Worm (Caenorhabditis elegans) whole organism, L2 larva: ENCODE data around the gene F35E8.1.

ENCODE experiments used
- F13H6.1 ChIP-seq: sonication (generic microtip); optimal IDR thresholded peaks from 2 replicates; lab custom pipeline; 2016; ENCODE audit warnings: missing genetic modification characterization, missing compliant biosample characterization
- R02D3.7 ChIP-seq: fragments of 150-350 bp; optimal IDR thresholded peaks from 2 replicates; lab custom pipeline; 2014; ENCODE audit warnings: missing biosample characterization, missing genetic modification characterization
- ama-1 ChIP-seq: fragments of 150-350 bp; optimal IDR thresholded peaks from 2 replicates; lab custom pipeline; 2018; ENCODE audit warnings: inconsistent platforms
- elt-1 ChIP-seq: fragments of 150-350 bp; optimal IDR thresholded peaks from 2 replicates; lab custom pipeline; 2014; ENCODE audit warnings: missing biosample characterization, missing genetic modification characterization
- nhr-12 ChIP-seq: fragments of 150-350 bp; optimal IDR thresholded peaks from 2 replicates; lab custom pipeline; 2014; ENCODE audit warnings: missing biosample characterization, missing genetic modification characterization
- nhr-237 ChIP-seq: fragments of 150-350 bp; optimal IDR thresholded peaks from 2 replicates; lab custom pipeline; 2014; ENCODE audit warnings: missing biosample characterization, missing genetic modification characterization

DNA sequence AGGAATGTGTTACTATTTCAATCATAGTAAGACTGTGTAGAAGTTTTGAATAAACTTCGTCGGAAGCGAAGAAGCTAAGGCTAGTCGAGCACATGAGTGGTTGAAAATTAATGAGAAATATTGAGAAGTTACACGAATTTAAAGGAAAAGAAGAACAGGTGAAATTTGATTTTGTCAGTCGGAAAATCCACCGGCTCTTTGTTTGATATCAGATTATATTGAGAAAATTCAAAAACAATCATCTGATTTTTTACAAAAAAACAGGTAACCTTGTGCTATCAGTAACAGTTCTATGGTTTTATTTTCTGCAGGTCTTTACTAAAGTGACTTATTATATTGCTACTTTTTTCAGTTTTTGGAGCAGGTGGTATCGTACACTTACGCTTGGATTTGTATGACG, 47.1 kb downstream of the F35E8.1 start, which contains the start of gene srh-148:
- TF ChIP-seq ama-1 (lab: Kevin White, UChicago) (no peak), nhr-12 (no peak), nhr-237 (no peak), F13H6.1 (tag; lab: Kevin White, UChicago) (no peak), R02D3.7 (tag; lab: Kevin White, UChicago) (no peak), elt-1 (tag; lab: Kevin White, UChicago) (no peak)
